Worm (Caenorhabditis elegans): ENCODE data around the gene glb-10.

- no peak for TF ChIP-seq him-1 (tag; optimal IDR thresholded peaks at IDR 0.05)
- TF ChIP-seq dao-5 (tag; optimal IDR thresholded peaks at IDR 0.05) = no peak
Observed at ce11 chrII:6273916-6274315, 35.2 kb downstream of the glb-10 start, which contains the start of gene bpl-1.
